Fruit fly (Drosophila melanogaster) S2 (cell line): ENCODE results near the gene Ubc2.

Experiments used
- CG8478 ChIP-seq: fragments of >200 bp; optimal IDR thresholded peaks from 2 replicates; lab custom pipeline; 2018
- CTCF ChIP-seq, 2 experiments: fragments of >200 bp; optimal IDR thresholded peaks; 2 replicates each; lab custom pipeline; 2018

DNA sequence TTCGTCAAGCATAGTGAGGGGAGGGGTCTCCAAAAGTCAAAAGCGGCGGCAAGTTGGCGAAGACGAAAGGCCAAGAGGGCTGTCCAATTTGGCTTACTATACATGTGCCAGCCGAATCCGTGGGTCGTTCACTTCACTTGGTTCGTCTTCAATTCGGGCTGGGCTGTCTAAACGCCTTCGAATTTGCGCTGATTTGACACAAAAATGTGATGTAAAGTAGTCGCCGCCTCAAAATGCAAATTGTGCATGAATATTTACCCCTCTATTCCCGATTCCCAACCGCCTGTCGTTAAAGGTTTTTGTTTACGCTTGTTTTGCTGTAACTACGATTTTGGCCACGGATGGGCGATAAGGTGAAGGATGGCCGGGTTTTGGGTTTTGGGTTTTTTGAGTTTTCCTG is 27.9 kb upstream of the Ubc2 start:
- TF ChIP-seq CG8478 (lab: Kevin White, UChicago) (no peak), CTCF (optimal IDR thresholded peaks at IDR 0.05; lab: Kevin White, UChicago) (no peak)
